Fruit fly (Drosophila melanogaster): ENCODE results near the gene lsn.

DNA sequence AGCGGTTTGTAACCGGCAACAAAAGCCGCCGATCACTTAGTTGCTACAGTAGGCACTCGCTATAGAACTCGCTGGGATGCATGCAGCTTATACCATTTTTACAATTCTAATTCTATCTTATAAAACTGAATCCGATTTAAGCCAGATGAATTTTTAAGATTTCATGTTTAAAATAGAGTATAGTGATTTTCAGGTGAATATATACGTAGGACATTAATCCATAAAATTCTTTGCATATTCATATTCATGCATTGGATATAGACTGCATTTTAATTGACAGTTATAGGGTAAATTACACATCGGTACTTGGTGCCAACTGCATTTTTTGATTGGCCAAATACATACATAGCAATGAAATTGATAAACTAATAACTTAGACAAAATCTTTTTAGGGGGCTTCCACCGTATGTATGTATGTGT, 22.6 kb downstream of the lsn start:
- TF ChIP-seq Pif1A (GFP tag; optimal IDR thresholded peaks at IDR 0.05) (no peak), CG14655 (GFP tag; optimal IDR thresholded peaks at IDR 0.05) (no peak), gl (tag; optimal IDR thresholded peaks at IDR 0.05) (no peak), CG32121 (GFP tag; IDR thresholded peaks at IDR 0.05) (0 out of 2 replicates have a peak, but pooled peaks have one; percentile 28), CG4496 (GFP tag; IDR thresholded peaks at IDR 0.05) (peak; percentile 61), CG12605 (GFP tag; IDR thresholded peaks at IDR 0.05) (no peak), CG34367 (tag; optimal IDR thresholded peaks at IDR 0.05) (no peak), CG8301 (tag; optimal IDR thresholded peaks at IDR 0.05) (peak; percentile 49), CG9948 (tag; optimal IDR thresholded peaks at IDR 0.05) (peak; percentile 13), rn (GFP tag; IDR thresholded peaks at IDR 0.05) (no peak)
